Fruit fly (Drosophila melanogaster): Measurements from ENCODE around the gene SF1.
A peak's percentile ranks its signal among the peaks of the same experiment; 100 is the strongest.

SF1 gene

DNA sequence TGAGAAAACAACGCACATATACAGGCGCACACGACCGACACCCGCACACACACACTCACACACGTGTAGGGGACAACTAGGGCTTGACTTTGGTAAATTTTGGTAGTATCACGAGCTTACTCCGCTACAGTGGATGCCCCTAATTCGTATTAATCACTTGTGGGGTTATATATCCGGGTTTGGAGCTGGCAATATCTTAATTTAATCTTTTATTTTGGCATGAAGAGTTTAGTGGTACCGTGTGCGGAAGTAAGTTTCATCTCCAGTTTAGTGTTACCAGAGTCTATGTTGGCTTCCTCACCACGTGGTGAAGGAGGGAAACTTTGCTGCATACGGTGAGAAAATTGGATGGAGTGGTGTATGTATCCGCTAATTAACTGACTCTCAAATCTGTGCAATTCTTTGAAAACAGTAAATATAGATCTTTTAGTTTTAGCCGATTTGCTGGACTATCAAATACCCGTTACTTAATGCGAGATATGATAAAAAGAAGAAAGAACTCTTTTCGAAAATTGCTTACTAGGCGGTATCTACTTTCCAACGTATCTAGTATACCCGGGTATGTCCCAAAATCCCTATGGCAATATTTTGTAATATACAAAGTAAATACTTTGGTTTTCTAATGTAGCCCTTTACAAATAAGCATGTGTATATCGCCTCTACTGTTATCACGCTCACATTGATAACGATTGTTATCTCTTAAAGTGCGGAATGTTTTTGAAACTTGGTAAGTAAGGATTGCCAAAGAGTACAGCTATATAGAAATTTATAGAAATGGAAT is 5.7 kb upstream of the SF1 start, which contains the start of the genes CG5823 and P5cr-2 (continued):
- TF ChIP-seq al (GFP tag; IDR thresholded peaks at IDR 0.05) = 0 out of 2 replicates have a peak, but pooled peaks have one; percentile 10
- TF ChIP-seq crp (GFP tag; optimal IDR thresholded peaks at IDR 0.05) = peak in 1 of 2 experiments; percentile 41
- TF ChIP-seq Ada2b (GFP tag; IDR thresholded peaks at IDR 0.05) = peak; percentile 19; the same call in 1 of the 2 replicates
- TF ChIP-seq pho (GFP tag; optimal IDR thresholded peaks at IDR 0.05) = peak; percentile 76
- TF ChIP-seq CG6272 (GFP tag; IDR thresholded peaks at IDR 0.05) = 0 out of 2 replicates have a peak, but pooled peaks have one; percentile 7
- peak; percentile 79 for TF ChIP-seq chm (GFP tag; IDR thresholded peaks at IDR 0.05)
- peak; percentile 22 for TF ChIP-seq NK7.1 (GFP tag; optimal IDR thresholded peaks at IDR 0.05)
- no peak for TF ChIP-seq aop (GFP tag; IDR thresholded peaks at IDR 0.05)
- peak; percentile 59 for TF ChIP-seq lilli (GFP tag; optimal IDR thresholded peaks at IDR 0.05)
- no peak for TF ChIP-seq ara (GFP tag; IDR thresholded peaks at IDR 0.05)
- no peak for TF ChIP-seq kah (GFP tag; optimal IDR thresholded peaks at IDR 0.05)
- peak; percentile 39 for TF ChIP-seq CG18011 (GFP tag; optimal IDR thresholded peaks at IDR 0.05)
- TF ChIP-seq CG6791 (GFP tag; IDR thresholded peaks at IDR 0.05; ENCODE audit: partially characterized antibody) = peak; percentile 18; the same call in 1 of the 3 replicates
- peak; percentile 2 for TF ChIP-seq Blimp-1 (GFP tag; optimal IDR thresholded peaks at IDR 0.05)
- TF ChIP-seq CG15514 (GFP tag; optimal IDR thresholded peaks at IDR 0.05) = peak; percentile 69
- TF ChIP-seq Atf-2 (GFP tag; optimal IDR thresholded peaks at IDR 0.05) = peak; percentile 79
- TF ChIP-seq Dad (GFP tag; optimal IDR thresholded peaks at IDR 0.05) = peak; percentile 14
- peak; percentile 70 for TF ChIP-seq CG12769 (tag; optimal IDR thresholded peaks at IDR 0.05)
- TF ChIP-seq crol (GFP tag; IDR thresholded peaks at IDR 0.05) = no peak
- TF ChIP-seq cato (GFP tag; optimal IDR thresholded peaks at IDR 0.05; ENCODE audit: borderline replicate concordance) = no peak
- TF ChIP-seq CG18764 (GFP tag; optimal IDR thresholded peaks at IDR 0.05) = peak; percentile 28
- peak; percentile 75 for TF ChIP-seq CG12236 (GFP tag; optimal IDR thresholded peaks at IDR 0.05)
- peak; percentile 45 for TF ChIP-seq CG4854 (GFP tag; optimal IDR thresholded peaks at IDR 0.05)
- peak; percentile 60 for TF ChIP-seq sens-2 (GFP tag; IDR thresholded peaks at IDR 0.05)
- no peak for TF ChIP-seq Hand (GFP tag; optimal IDR thresholded peaks at IDR 0.05)
- TF ChIP-seq maf-S (GFP tag; optimal IDR thresholded peaks at IDR 0.05) = no peak
- peak; percentile 68 for TF ChIP-seq CG1233 (GFP tag; optimal IDR thresholded peaks at IDR 0.05)
- TF ChIP-seq CG1603 (tag; optimal IDR thresholded peaks at IDR 0.05) = peak; percentile 73
- TF ChIP-seq B-H1 (GFP tag; IDR thresholded peaks at IDR 0.05) = no peak
- TF ChIP-seq Hr51 (GFP tag; optimal IDR thresholded peaks at IDR 0.05) = peak in 1 of 2 experiments; percentile 57
- no peak for TF ChIP-seq Neu2 (GFP tag; optimal IDR thresholded peaks at IDR 0.05; ENCODE audit: borderline replicate concordance)
- peak; percentile 45 for TF ChIP-seq ash1 (GFP tag; optimal IDR thresholded peaks at IDR 0.05)
- TF ChIP-seq YL-1 (GFP tag; optimal IDR thresholded peaks at IDR 0.05) = peak; percentile 50
- TF ChIP-seq Poxn (GFP tag; IDR thresholded peaks at IDR 0.05) = no peak
- TF ChIP-seq E2f2 (GFP tag; IDR thresholded peaks at IDR 0.05) = peak; percentile 80
- TF ChIP-seq Nf-YC (tag; optimal IDR thresholded peaks at IDR 0.05) = peak; percentile 13
- TF ChIP-seq Taf1 (GFP tag; IDR thresholded peaks at IDR 0.05) = no peak
- peak; percentile 75 for TF ChIP-seq CG8089 (GFP tag; optimal IDR thresholded peaks at IDR 0.05)
- peak; percentile 59 for TF ChIP-seq trem (tag; optimal IDR thresholded peaks at IDR 0.05)
- TF ChIP-seq fd64A (GFP tag; optimal IDR thresholded peaks at IDR 0.05) = peak; percentile 77
- no peak for TF ChIP-seq toy (GFP tag; IDR thresholded peaks at IDR 0.05)
- TF ChIP-seq exex (tag; optimal IDR thresholded peaks at IDR 0.05) = no peak
- peak; percentile 56 for TF ChIP-seq CG7928 (GFP tag; optimal IDR thresholded peaks at IDR 0.05)
- TF ChIP-seq Bgb (GFP tag; IDR thresholded peaks at IDR 0.05; ENCODE audit: partially characterized antibody) = peak; percentile 71
- TF ChIP-seq tap (tag; optimal IDR thresholded peaks at IDR 0.05) = no peak
- TF ChIP-seq org-1 (GFP tag; optimal IDR thresholded peaks at IDR 0.05) = no peak
- TF ChIP-seq dmrt99B (tag; optimal IDR thresholded peaks at IDR 0.05) = no peak
- TF ChIP-seq ATbp (GFP tag; optimal IDR thresholded peaks at IDR 0.05) = peak; percentile 75
